Fruit fly (Drosophila melanogaster) Kc167 (cell line): ENCODE data around the gene Ibf1.

ENCODE experiments used
- Myc ChIP-seq: fragments of >200 bp; optimal IDR thresholded peaks from 2 replicates; lab custom pipeline; 2017; ENCODE audit warnings: missing external identifiers
- Sin3A ChIP-seq: fragments of >200 bp; optimal IDR thresholded peaks from 2 replicates; lab custom pipeline; 2018; ENCODE audit warnings: missing external identifiers

dm6 chr3R:9249736-9250044, 9.1 kb upstream of the Ibf1 start:
- TF ChIP-seq Myc (lab: Kevin White, UChicago), result no peak
- no peak for TF ChIP-seq Sin3A (lab: Kevin White, UChicago)
